In genomic region chr3R:15814150-15814549, dm6 we compare ENCODE assay signal across 3 fruit fly cellular contexts.
TF ChIP-seq lines count a peak whose summit lies in the region.

No protein-coding gene starts in this region.

- no peak for TF ChIP-seq CTCF in whole organism, embryonic (GFP tag; optimal IDR thresholded peaks at IDR 0.05; lab: Kevin White, UChicago)

TF ChIP-seq in whole organism, adult, 20 proteins besides CTCF, POLR2A, EP300 and RAD21:
- TF ChIP-seq Hr96 (GFP tag; optimal IDR thresholded peaks at IDR 0.05; lab: Kevin White, UChicago), result no peak
- TF ChIP-seq CG33017 (tag; optimal IDR thresholded peaks at IDR 0.05; lab: Kevin White, UChicago), result no peak
- TF ChIP-seq CG7045 (GFP tag; optimal IDR thresholded peaks at IDR 0.05; lab: Kevin White, UChicago), result no peak
- TF ChIP-seq bab1 (GFP tag; optimal IDR thresholded peaks at IDR 0.05; lab: Kevin White, UChicago), result peak; percentile 31
TF ChIP-seq in whole organism, adult: peak in this region for 1.

TF ChIP-seq in whole organism, embryonic, 481 proteins besides CTCF, POLR2A, EP300 and RAD21:
- TF ChIP-seq crol (GFP tag; IDR thresholded peaks at IDR 0.05; lab: Robert Waterston, UW), result peak; percentile 83
- TF ChIP-seq kni (GFP tag; optimal IDR thresholded peaks at IDR 0.05; lab: Kevin White, UChicago), result peak; percentile 49
- peak; percentile 71; the same call in 2 of the 3 replicates for TF ChIP-seq sr (GFP tag; IDR thresholded peaks at IDR 0.05; lab: Robert Waterston, UW)
- TF ChIP-seq Scr (GFP tag; IDR thresholded peaks at IDR 0.05; lab: Robert Waterston, UW; ENCODE audit: partially characterized antibody), result no peak
TF ChIP-seq in whole organism, embryonic: peak in this region for 3.

TF ChIP-seq in whole organism, wandering third instar larva, 38 proteins besides CTCF, POLR2A, EP300 and RAD21:
- TF ChIP-seq Dfd (GFP tag; optimal IDR thresholded peaks at IDR 0.05; lab: Kevin White, UChicago), result peak; percentile 60
- TF ChIP-seq usp (GFP tag; optimal IDR thresholded peaks at IDR 0.05; lab: Kevin White, UChicago), result no peak
- TF ChIP-seq Hnf4 (GFP tag; optimal IDR thresholded peaks at IDR 0.05; lab: Kevin White, UChicago), result no peak
- TF ChIP-seq HLH106 (tag; optimal IDR thresholded peaks at IDR 0.05; lab: Kevin White, UChicago), result no peak
- TF ChIP-seq N (GFP tag; optimal IDR thresholded peaks at IDR 0.05; lab: Kevin White, UChicago), result no peak
